Worm (Caenorhabditis elegans): ENCODE measurements around the gene srsx-30.

- no peak for TF ChIP-seq nhr-179 (tag; optimal IDR thresholded peaks at IDR 0.05)
- TF ChIP-seq Y67H2A.10 (GFP tag; conservative IDR thresholded peaks at IDR 0.05) = no peak
- TF ChIP-seq unc-62 (GFP tag; optimal IDR thresholded peaks at IDR 0.05) = no peak
- no peak for TF ChIP-seq dpff-1 (tag; optimal IDR thresholded peaks at IDR 0.05)
- no peak for TF ChIP-seq nhr-27 (tag; optimal IDR thresholded peaks at IDR 0.05)
- no peak for TF ChIP-seq Y79H2A.3 (GFP tag; conservative IDR thresholded peaks at IDR 0.05)
- no peak for TF ChIP-seq attf-5 (GFP tag; optimal IDR thresholded peaks at IDR 0.05)
- TF ChIP-seq aptf-2 (GFP tag; conservative IDR thresholded peaks at IDR 0.05) = no peak
- no peak for TF ChIP-seq ama-1 (optimal IDR thresholded peaks at IDR 0.05)
- TF ChIP-seq ama-1 (GFP tag; optimal IDR thresholded peaks at IDR 0.05) = no peak
- no peak for TF ChIP-seq dpl-1 (GFP tag; optimal IDR thresholded peaks at IDR 0.05)
Observed at ce11 chrV:10173653-10174052, 15.0 kb downstream of the srsx-30 start, which contains the start of gene egl-3.

Measured in whole organism, young adult.